Fruit fly (Drosophila melanogaster): ENCODE results near the gene Bin1.

The Bin1 gene

DNA sequence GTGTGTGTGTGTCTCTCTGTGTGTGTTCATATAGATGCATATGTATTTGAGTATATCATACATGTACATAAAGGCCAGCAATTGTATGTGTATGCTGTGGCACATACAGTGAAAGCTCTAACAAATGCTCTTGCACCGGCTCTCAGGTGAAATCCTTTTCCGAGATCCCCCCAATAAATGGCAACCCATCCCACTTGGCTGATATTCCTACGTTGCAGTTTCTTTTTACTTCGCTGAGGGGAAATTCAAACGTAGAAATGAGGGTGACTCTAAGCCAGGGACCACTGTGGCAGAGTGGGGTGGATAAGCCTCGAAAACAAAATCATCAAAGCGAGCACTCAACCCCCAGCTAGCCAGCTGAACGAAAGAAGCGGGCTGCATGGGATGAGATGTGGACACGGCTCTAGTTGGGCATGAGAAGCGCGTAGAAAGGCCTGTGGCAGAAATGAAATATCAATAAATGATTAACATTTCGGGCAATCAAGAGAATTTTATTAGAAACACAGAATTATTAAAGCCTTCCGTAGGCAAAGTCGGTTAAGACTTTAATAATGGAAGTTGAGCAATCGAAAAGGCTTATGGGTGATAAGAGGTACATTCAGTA is 33.0 kb upstream of the Bin1 start (continued):
- TF ChIP-seq CHES-1-like (GFP tag; optimal IDR thresholded peaks at IDR 0.05) = peak; percentile 99
- TF ChIP-seq Gug (GFP tag; IDR thresholded peaks at IDR 0.05) = peak; percentile 100
- peak; percentile 94 for TF ChIP-seq CG8281 (tag; optimal IDR thresholded peaks at IDR 0.05)
- TF ChIP-seq Rx (GFP tag; IDR thresholded peaks at IDR 0.05) = peak; percentile 100
- TF ChIP-seq wor (GFP tag; IDR thresholded peaks at IDR 0.05) = peak; percentile 99
- TF ChIP-seq YL-1 (GFP tag; optimal IDR thresholded peaks at IDR 0.05) = peak; percentile 94
- TF ChIP-seq CG17568 (GFP tag; optimal IDR thresholded peaks at IDR 0.05) = peak; percentile 98
- TF ChIP-seq knrl (GFP tag; IDR thresholded peaks at IDR 0.05; ENCODE audit: partially characterized antibody) = peak; percentile 21; the same call in 1 of the 3 replicates
- TF ChIP-seq CG9215 (GFP tag; IDR thresholded peaks at IDR 0.05) = peak; percentile 98
- TF ChIP-seq CG12391 (tag; optimal IDR thresholded peaks at IDR 0.05) = peak; percentile 98
- peak; percentile 99 for TF ChIP-seq sr (GFP tag; IDR thresholded peaks at IDR 0.05)
- peak; percentile 99 to 100 for TF ChIP-seq Pdp1 (GFP tag; optimal IDR thresholded peaks at IDR 0.05)
- peak; percentile 93 for TF ChIP-seq Usf (GFP tag; optimal IDR thresholded peaks at IDR 0.05)
- peak; percentile 99 for TF ChIP-seq tin (GFP tag; optimal IDR thresholded peaks at IDR 0.05)
- peak; percentile 98 for TF ChIP-seq ab (GFP tag; optimal IDR thresholded peaks at IDR 0.05)
- peak; percentile 86 for TF ChIP-seq CG3995 (GFP tag; optimal IDR thresholded peaks at IDR 0.05)
- TF ChIP-seq Kr (GFP tag; optimal IDR thresholded peaks at IDR 0.05) = peak; percentile 61
- peak; percentile 100 for TF ChIP-seq CG32767 (GFP tag; IDR thresholded peaks at IDR 0.05)
- peak; percentile 98 for TF ChIP-seq CG18476 (GFP tag; optimal IDR thresholded peaks at IDR 0.05)
- TF ChIP-seq CG9727 (GFP tag; optimal IDR thresholded peaks at IDR 0.05) = peak; percentile 93
- TF ChIP-seq bab2 (GFP tag; optimal IDR thresholded peaks at IDR 0.05) = peak; percentile 99
- TF ChIP-seq Ada2b (GFP tag; IDR thresholded peaks at IDR 0.05) = peak; percentile 100
- peak; percentile 99 for TF ChIP-seq run (tag; optimal IDR thresholded peaks at IDR 0.05)
- TF ChIP-seq Bgb (GFP tag; IDR thresholded peaks at IDR 0.05; ENCODE audit: partially characterized antibody) = peak; percentile 60
- peak; percentile 99 for TF ChIP-seq cg (GFP tag; optimal IDR thresholded peaks at IDR 0.05)
- peak; percentile 89 for TF ChIP-seq CG4328 (GFP tag; optimal IDR thresholded peaks at IDR 0.05)
- peak; percentile 85 for TF ChIP-seq CG2116 (GFP tag; optimal IDR thresholded peaks at IDR 0.05)
- peak; percentile 100 for TF ChIP-seq HmgD (GFP tag; optimal IDR thresholded peaks at IDR 0.05)
- peak; percentile 100 for TF ChIP-seq ind (GFP tag; optimal IDR thresholded peaks at IDR 0.05)
- peak; percentile 99 for TF ChIP-seq CG3065 (GFP tag; optimal IDR thresholded peaks at IDR 0.05)
- TF ChIP-seq nerfin-1 (tag; optimal IDR thresholded peaks at IDR 0.05) = peak; percentile 96
- peak; percentile 99 for TF ChIP-seq CG3847 (GFP tag; IDR thresholded peaks at IDR 0.05)
- TF ChIP-seq NC2α (GFP tag; optimal IDR thresholded peaks at IDR 0.05) = peak; percentile 99
- peak; percentile 99 for TF ChIP-seq CG12299 (tag; optimal IDR thresholded peaks at IDR 0.05)
- peak; percentile 100 for TF ChIP-seq sens (GFP tag)
- peak; percentile 100 for TF ChIP-seq CG5953 (GFP tag; IDR thresholded peaks at IDR 0.05)
- peak; percentile 99 for TF ChIP-seq Dbx (GFP tag; IDR thresholded peaks at IDR 0.05)
- TF ChIP-seq slp2 (GFP tag; optimal IDR thresholded peaks at IDR 0.05) = peak; percentile 99
- TF ChIP-seq Hey (tag; optimal IDR thresholded peaks at IDR 0.05) = peak; percentile 97
- peak in 1 of 2 experiments; percentile 99 for TF ChIP-seq eve (GFP tag; optimal IDR thresholded peaks at IDR 0.05)
- TF ChIP-seq tll (GFP tag; optimal IDR thresholded peaks at IDR 0.05) = no peak
- TF ChIP-seq CG3163 (GFP tag; optimal IDR thresholded peaks at IDR 0.05) = peak; percentile 95
- peak; percentile 99 for TF ChIP-seq CG30431 (GFP tag; optimal IDR thresholded peaks at IDR 0.05)
- peak; percentile 99 for TF ChIP-seq da (GFP tag; optimal IDR thresholded peaks at IDR 0.05)
- TF ChIP-seq CG32772 (GFP tag; IDR thresholded peaks at IDR 0.05) = peak; percentile 100
- TF ChIP-seq ham (GFP tag; IDR thresholded peaks at IDR 0.05) = peak; percentile 98
- peak; percentile 94 for TF ChIP-seq CG8359 (GFP tag; optimal IDR thresholded peaks at IDR 0.05; ENCODE audit: borderline replicate concordance)
- peak; percentile 99 for TF ChIP-seq CG9876 (GFP tag; optimal IDR thresholded peaks at IDR 0.05)
- no peak for TF ChIP-seq yki (optimal IDR thresholded peaks at IDR 0.05)
- peak; percentile 93 for TF ChIP-seq sqz (GFP tag; optimal IDR thresholded peaks at IDR 0.05)
- no peak for TF ChIP-seq hb (GFP tag; IDR thresholded peaks at IDR 0.05; ENCODE audit: partially characterized antibody)
